Worm (Caenorhabditis elegans): ENCODE results near the gene D1025.10.
A peak's percentile ranks its signal among the peaks of the same experiment; 100 is the strongest.

The D1025.10 gene

DNA sequence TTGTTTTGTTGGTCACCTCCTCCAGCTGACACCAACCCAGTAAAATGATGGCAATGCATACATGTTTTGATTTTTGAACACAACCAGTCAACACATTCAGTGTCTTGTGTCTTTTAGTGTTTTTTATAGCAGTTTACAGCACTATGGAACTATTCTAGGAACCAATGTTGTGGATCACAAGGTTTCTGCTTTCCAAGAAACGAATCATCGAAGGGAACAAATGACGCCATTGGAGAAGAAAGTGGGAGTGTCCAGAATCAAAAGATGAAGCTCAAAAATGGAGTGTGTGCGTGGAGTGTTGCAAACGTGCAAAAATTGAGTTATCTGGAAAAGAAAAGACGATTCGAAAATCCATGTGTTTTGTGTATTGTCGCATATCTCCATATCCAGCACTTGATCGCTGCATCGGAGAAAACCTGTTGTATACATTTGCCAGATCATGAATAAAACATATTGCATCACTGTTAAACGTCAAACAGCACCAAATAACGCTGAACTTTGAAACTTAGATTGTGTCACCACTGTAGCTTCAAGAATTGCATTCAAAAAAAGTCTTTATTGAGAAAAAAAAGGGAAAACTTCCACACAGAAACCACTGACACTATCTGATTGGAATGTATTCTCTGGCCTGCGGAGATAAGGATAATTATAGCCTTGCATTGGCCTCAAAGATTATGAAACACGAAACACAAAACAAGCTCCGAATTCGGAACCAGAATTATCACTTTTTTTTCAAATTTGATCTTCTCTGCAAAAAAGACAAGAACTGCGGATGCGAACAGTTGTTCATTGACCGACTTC, 45.8 kb downstream of the D1025.10 start (continued):
- TF ChIP-seq pag-3 (tag; optimal IDR thresholded peaks at IDR 0.05; ENCODE audit: borderline replicate concordance, insufficient read depth) (no peak), hlh-17 (GFP tag; optimal IDR thresholded peaks at IDR 0.05; ENCODE audit: borderline replicate concordance) (no peak), Y116A8C.19 (tag; optimal IDR thresholded peaks at IDR 0.05; ENCODE audit: borderline replicate concordance) (no peak), nhr-28 (tag; optimal IDR thresholded peaks at IDR 0.05) (no peak), nhr-90 (tag; optimal IDR thresholded peaks at IDR 0.05; ENCODE audit: poor library complexity) (no peak), tlp-1 (tag; optimal IDR thresholded peaks at IDR 0.05) (no peak), xbp-1 (tag; optimal IDR thresholded peaks at IDR 0.05) (peak; percentile 60), ztf-4 (tag; optimal IDR thresholded peaks at IDR 0.05) (peak; percentile 86), egl-27 (tag; optimal IDR thresholded peaks at IDR 0.05) (no peak), nhr-47 (tag; optimal IDR thresholded peaks at IDR 0.05) (peak; percentile 96), pqm-1 (tag; optimal IDR thresholded peaks at IDR 0.05) (no peak), nhr-77 (tag; optimal IDR thresholded peaks at IDR 0.05) (peak; percentile 34), nhr-19 (GFP tag; conservative IDR thresholded peaks at IDR 0.05) (peak; percentile 68), zag-1 (tag; optimal IDR thresholded peaks at IDR 0.05) (no peak), fkh-10 (GFP tag; optimal IDR thresholded peaks at IDR 0.05) (peak; percentile 75), lsy-2 (tag; optimal IDR thresholded peaks at IDR 0.05) (peak in 1 of 2 experiments; percentile 72), lin-15B (tag; optimal IDR thresholded peaks at IDR 0.05) (no peak), mef-2 (tag; optimal IDR thresholded peaks at IDR 0.05) (peak; percentile 88), nhr-71 (tag; optimal IDR thresholded peaks at IDR 0.05) (peak; percentile 98), unc-86 (tag; optimal IDR thresholded peaks at IDR 0.05) (peak; percentile 81), fos-1 (tag; optimal IDR thresholded peaks at IDR 0.05) (peak; percentile 8), lin-39 (tag; optimal IDR thresholded peaks at IDR 0.05) (no peak), efl-3 (GFP tag; optimal IDR thresholded peaks at IDR 0.05) (no peak), snu-23 (GFP tag; optimal IDR thresholded peaks at IDR 0.05) (peak; percentile 34), lir-3 (tag; optimal IDR thresholded peaks at IDR 0.05; ENCODE audit: poor library complexity) (peak; percentile 35), ceh-8 (GFP tag; optimal IDR thresholded peaks at IDR 0.05) (peak; percentile 61), unc-30 (tag; optimal IDR thresholded peaks at IDR 0.05) (no peak), grh-1 (GFP tag; IDR thresholded peaks at IDR 0.05) (no peak), nhr-84 (tag; optimal IDR thresholded peaks at IDR 0.05) (no peak), nhr-76 (tag; optimal IDR thresholded peaks at IDR 0.05) (no peak), hpl-2 (GFP tag; optimal IDR thresholded peaks at IDR 0.05) (no peak), hlh-4 (tag; optimal IDR thresholded peaks at IDR 0.05) (peak; percentile 56), irx-1 (tag; optimal IDR thresholded peaks at IDR 0.05) (peak; percentile 39), C04F5.9 (tag; optimal IDR thresholded peaks at IDR 0.05) (no peak), nhr-20 (tag; optimal IDR thresholded peaks at IDR 0.05) (peak; percentile 70), blmp-1 (tag; optimal IDR thresholded peaks at IDR 0.05) (peak; percentile 73), sox-4 (tag; optimal IDR thresholded peaks at IDR 0.05) (peak; percentile 96), dsc-1 (tag; optimal IDR thresholded peaks at IDR 0.05) (peak; percentile 86), vab-15 (tag; optimal IDR thresholded peaks at IDR 0.05) (no peak), mdl-1 (tag; optimal IDR thresholded peaks at IDR 0.05) (no peak), lin-13 (GFP tag; optimal IDR thresholded peaks at IDR 0.05) (peak; percentile 67), ceh-82 (tag; optimal IDR thresholded peaks at IDR 0.05) (no peak), ets-5 (GFP tag; IDR thresholded peaks at IDR 0.05) (no peak), F16B12.6 (tag; optimal IDR thresholded peaks at IDR 0.05) (no peak), unc-98 (GFP tag; IDR thresholded peaks at IDR 0.05) (no peak)
